Fruit fly (Drosophila melanogaster) whole organism, adult: ENCODE data around the gene ddbt.

ENCODE experiments used
- CG12768 ChIP-seq: fragments of 200-800 bp; sonication (Bioruptor generic); optimal IDR thresholded peaks from 2 replicates; lab custom pipeline; 2017; ENCODE audit warnings: missing biosample characterization, missing genetic modification characterization, mild to moderate bottlenecking, moderate library complexity, missing genetic modification reagents
- CG1620 ChIP-seq: fragments of 200-800 bp; sonication (Bioruptor generic); optimal IDR thresholded peaks from 2 replicates; lab custom pipeline; 2016; ENCODE audit warnings: missing biosample characterization, missing genetic modification characterization
- CG33017 ChIP-seq: fragments of 200-800 bp; sonication (Bioruptor generic); optimal IDR thresholded peaks from 2 replicates; lab custom pipeline; 2018; ENCODE audit warnings: missing biosample characterization, mild to moderate bottlenecking, missing genetic modification characterization, moderate library complexity
- CG7045 ChIP-seq: fragments of 200-800 bp; sonication (Bioruptor generic); optimal IDR thresholded peaks from 2 replicates; lab custom pipeline; 2017; ENCODE audit warnings: missing biosample characterization, mild to moderate bottlenecking, missing genetic modification characterization
- CG7101 ChIP-seq: fragments of 200-800 bp; sonication (Bioruptor generic); optimal IDR thresholded peaks from 2 replicates; lab custom pipeline; 2018; ENCODE audit warnings: missing biosample characterization, mild to moderate bottlenecking, missing genetic modification characterization, moderate library complexity
- Clk ChIP-seq: fragments of 200-800 bp; sonication (Bioruptor generic); optimal IDR thresholded peaks from 2 replicates; lab custom pipeline; 2017; ENCODE audit warnings: missing biosample characterization, missing genetic modification characterization
- Hr96 ChIP-seq: fragments of 200-800 bp; sonication (Bioruptor generic); optimal IDR thresholded peaks from 2 replicates; lab custom pipeline; 2016; ENCODE audit warnings: missing biosample characterization, missing genetic modification characterization
- Mnt ChIP-seq: fragments of 200-800 bp; sonication (Bioruptor generic); optimal IDR thresholded peaks from 2 replicates; lab custom pipeline; 2016; ENCODE audit warnings: missing biosample characterization, mild to moderate bottlenecking, missing genetic modification characterization
- bab1 ChIP-seq: fragments of 200-800 bp; sonication (Bioruptor generic); optimal IDR thresholded peaks from 3 replicates; lab custom pipeline; 2019; ENCODE audit warnings: missing biosample characterization, mild to moderate bottlenecking, missing genetic modification characterization, moderate library complexity
- kay ChIP-seq: fragments of 200-800 bp; sonication (Bioruptor generic); peaks from one replicate; lab custom pipeline; 2016; ENCODE audit warnings: missing biosample characterization, missing genetic modification characterization, borderline replicate concordance
- ovo ChIP-seq: fragments of 200-800 bp; sonication (Bioruptor generic); optimal IDR thresholded peaks from 2 replicates; lab custom pipeline; 2016; ENCODE audit warnings: missing biosample characterization, missing genetic modification characterization

DNA sequence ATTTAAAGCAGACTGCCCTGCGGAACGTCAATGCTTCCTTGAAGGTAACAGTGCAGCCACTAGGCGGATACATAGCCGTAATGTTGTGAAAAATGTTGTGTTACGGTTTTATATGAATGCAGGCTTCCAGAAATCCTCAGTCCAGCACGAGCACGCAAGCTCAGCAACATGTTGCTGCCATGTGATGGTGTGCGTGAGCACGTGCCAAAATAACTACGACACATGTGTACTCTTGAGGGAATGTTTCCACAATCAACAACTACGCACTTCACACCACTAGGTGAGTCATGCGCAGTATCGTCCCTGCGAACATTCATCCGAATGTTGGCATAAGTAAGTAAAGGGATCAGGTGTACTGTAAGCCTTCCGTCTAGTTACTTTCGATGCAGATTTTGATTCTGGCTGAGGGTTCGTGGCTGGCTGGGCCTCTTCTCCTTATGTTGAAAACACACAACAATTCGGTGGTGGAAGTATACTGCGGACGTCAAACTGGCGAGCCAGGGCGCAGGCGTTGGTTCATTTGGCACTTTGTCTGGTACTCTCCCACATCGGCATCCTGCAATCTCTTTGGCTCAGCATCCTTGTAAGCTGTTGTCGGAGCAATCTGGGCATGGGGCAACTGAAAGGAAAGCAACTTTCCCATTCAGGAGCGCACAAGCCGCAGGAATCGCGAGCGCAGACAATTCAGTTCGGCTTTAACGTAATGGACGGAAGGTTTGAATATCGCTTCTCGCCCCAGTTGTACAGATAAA is 40.0 kb upstream of the ddbt start, which contains the start of gene RhoGEF3:
- no peak for TF ChIP-seq Clk (GFP tag; lab: Kevin White, UChicago)
- TF ChIP-seq Hr96 (GFP tag; lab: Kevin White, UChicago) = no peak
- no peak for TF ChIP-seq CG12768 (GFP tag; lab: Kevin White, UChicago)
- TF ChIP-seq ovo (GFP tag; lab: Kevin White, UChicago) = no peak
- no peak for TF ChIP-seq CG7101
- no peak for TF ChIP-seq CG7045 (GFP tag; lab: Kevin White, UChicago)
- TF ChIP-seq CG1620 = no peak
- no peak for TF ChIP-seq bab1 (GFP tag; lab: Kevin White, UChicago)
- TF ChIP-seq CG33017 (tag; lab: Kevin White, UChicago) = no peak
- peak; percentile 25 for TF ChIP-seq Mnt (GFP tag; lab: Kevin White, UChicago)
- no peak for TF ChIP-seq kay (GFP tag; lab: Kevin White, UChicago)
